Worm (Caenorhabditis elegans): ENCODE results near the gene gur-4.

gur-4 gene

ce11 chrII:14155259-14156023, 50.9 kb downstream of the gur-4 start, which contains the start of the genes rpl-43 and xrn-2 (continued):
- TF ChIP-seq madf-6 (GFP tag; IDR thresholded peaks at IDR 0.05) (peak; percentile 87), F49E8.2 (tag; optimal IDR thresholded peaks at IDR 0.05; ENCODE audit: insufficient read depth) (peak; percentile 87), pha-4 (tag; optimal IDR thresholded peaks at IDR 0.05) (no peak), tbp1 (GFP tag; optimal IDR thresholded peaks at IDR 0.05) (peak; percentile 58), ceh-58 (GFP tag; IDR thresholded peaks at IDR 0.05) (0 out of 2 replicates have a peak, but pooled peaks have one; percentile 12), dpff-1 (tag; optimal IDR thresholded peaks at IDR 0.05) (peak; percentile 65), attf-6 (GFP tag; IDR thresholded peaks at IDR 0.05) (peak; percentile 87), repo-1 (tag; optimal IDR thresholded peaks at IDR 0.05) (peak; percentile 56), Y79H2A.3 (GFP tag; conservative IDR thresholded peaks at IDR 0.05) (peak; percentile 83; the same call in 1 of the 2 replicates), F37B4.10 (GFP tag; IDR thresholded peaks at IDR 0.05) (0 out of 2 replicates have a peak, but pooled peaks have one; percentile 84), dpl-1 (GFP tag; optimal IDR thresholded peaks at IDR 0.05) (no peak), bed-1 (GFP tag; IDR thresholded peaks at IDR 0.05) (peak; percentile 73; the same call in 1 of the 2 replicates), ztf-28 (GFP tag; IDR thresholded peaks at IDR 0.05) (no peak), ztf-25 (GFP tag; IDR thresholded peaks at IDR 0.05) (0 out of 2 replicates have a peak, but pooled peaks have one; percentile 45), hmg-20 (GFP tag; IDR thresholded peaks at IDR 0.05) (peak; percentile 76), hmg-1.2 (GFP tag; IDR thresholded peaks at IDR 0.05) (peak; percentile 39), him-1 (tag; optimal IDR thresholded peaks at IDR 0.05) (peak; percentile 37), nhr-27 (tag; optimal IDR thresholded peaks at IDR 0.05) (no peak), nfyb-1 (GFP tag; IDR thresholded peaks at IDR 0.05) (peak; percentile 79), C17E4.6 (GFP tag; IDR thresholded peaks at IDR 0.05) (peak; percentile 65; the same call in 1 of the 2 replicates), Y56A3A.18 (GFP tag; IDR thresholded peaks at IDR 0.05) (peak; percentile 79), lir-1 (GFP tag; conservative IDR thresholded peaks at IDR 0.05) (0 out of 2 replicates have a peak, but pooled peaks have one; percentile 17), egrh-3 (GFP tag; IDR thresholded peaks at IDR 0.05) (peak; percentile 67), fkh-3 (tag; optimal IDR thresholded peaks at IDR 0.05) (peak; percentile 79), hsf-1 (GFP tag; IDR thresholded peaks at IDR 0.05) (peak; percentile 87), efl-1 (GFP tag; optimal IDR thresholded peaks at IDR 0.05) (peak; percentile 7), pbrm-1 (GFP tag; IDR thresholded peaks at IDR 0.05) (peak; percentile 60), F10E7.11 (tag; optimal IDR thresholded peaks at IDR 0.05) (peak; percentile 69), atf-7 (tag; optimal IDR thresholded peaks at IDR 0.05) (peak; percentile 72), tlf-1 (GFP tag; optimal IDR thresholded peaks at IDR 0.05) (peak; percentile 72), snpc-1.3 (tag; optimal IDR thresholded peaks at IDR 0.05; ENCODE audit: insufficient read depth) (peak; percentile 52), lin-35 (GFP tag; optimal IDR thresholded peaks at IDR 0.05) (no peak), nfya-2 (GFP tag; IDR thresholded peaks at IDR 0.05) (peak; percentile 86; the same call in 1 of the 2 replicates), F39B2.1 (GFP tag; IDR thresholded peaks at IDR 0.05) (peak; percentile 92), ztf-18 (tag; optimal IDR thresholded peaks at IDR 0.05) (peak; percentile 36), athp-1 (tag; optimal IDR thresholded peaks at IDR 0.05) (peak; percentile 69), cebp-1 (GFP tag; IDR thresholded peaks at IDR 0.05) (0 out of 2 replicates have a peak, but pooled peaks have one; percentile 41), cebp-1 (tag; optimal IDR thresholded peaks at IDR 0.05) (peak; percentile 28), ceh-100 (GFP tag; IDR thresholded peaks at IDR 0.05) (peak; percentile 72), ceh-27 (GFP tag; optimal IDR thresholded peaks at IDR 0.05) (no peak), xnd-1 (tag; optimal IDR thresholded peaks at IDR 0.05) (peak; percentile 58), nhr-120 (GFP tag; IDR thresholded peaks at IDR 0.05) (0 out of 2 replicates have a peak, but pooled peaks have one; percentile 76), T26A5.8 (tag; optimal IDR thresholded peaks at IDR 0.05) (peak; percentile 71), snpc-3.4 (tag; optimal IDR thresholded peaks at IDR 0.05) (peak; percentile 84), zfh-2 (GFP tag; conservative IDR thresholded peaks at IDR 0.05) (peak; percentile 86), ztf-3 (GFP tag; optimal IDR thresholded peaks at IDR 0.05) (no peak), chd-7 (tag; optimal IDR thresholded peaks at IDR 0.05) (peak; percentile 82)

All from whole organism, young adult.